Worm (Caenorhabditis elegans): ENCODE data around the gene D2045.7.

The D2045.7 gene

ce11 chrIII:10506699-10507248 is 27.5 kb downstream of the D2045.7 start, which contains the start of the genes sip-1 and sly-1 (continued):
- TF ChIP-seq nhr-237 (tag; optimal IDR thresholded peaks at IDR 0.05) (peak; percentile 70), hlh-4 (tag; optimal IDR thresholded peaks at IDR 0.05) (no peak), hlh-17 (GFP tag; optimal IDR thresholded peaks at IDR 0.05; ENCODE audit: borderline replicate concordance) (no peak), mab-9 (GFP tag; IDR thresholded peaks at IDR 0.05) (peak; percentile 79), ets-5 (GFP tag; IDR thresholded peaks at IDR 0.05) (0 out of 2 replicates have a peak, but pooled peaks have one; percentile 63), fos-1 (tag; optimal IDR thresholded peaks at IDR 0.05) (peak; percentile 58), dpl-1 (GFP tag; optimal IDR thresholded peaks at IDR 0.05) (peak; percentile 93 to 96 (median 95)), mep-1 (tag; optimal IDR thresholded peaks at IDR 0.05) (peak; percentile 98), aly-2 (tag; optimal IDR thresholded peaks at IDR 0.05) (peak; percentile 84), ama-1 (optimal IDR thresholded peaks at IDR 0.05) (no peak), nhr-12 (tag; optimal IDR thresholded peaks at IDR 0.05) (no peak), nhr-19 (GFP tag; conservative IDR thresholded peaks at IDR 0.05) (peak; percentile 83), unc-30 (tag; optimal IDR thresholded peaks at IDR 0.05) (no peak), nhr-47 (tag; optimal IDR thresholded peaks at IDR 0.05) (peak; percentile 92), nhr-11 (tag; optimal IDR thresholded peaks at IDR 0.05) (peak; percentile 60), nhr-84 (tag; optimal IDR thresholded peaks at IDR 0.05) (no peak), pag-3 (tag; optimal IDR thresholded peaks at IDR 0.05; ENCODE audit: borderline replicate concordance, insufficient read depth) (peak; percentile 74), fkh-8 (tag; optimal IDR thresholded peaks at IDR 0.05) (peak; percentile 74), lsy-2 (tag; optimal IDR thresholded peaks at IDR 0.05) (peak; percentile 92 to 94), fkh-4 (tag; optimal IDR thresholded peaks at IDR 0.05; ENCODE audit: borderline replicate concordance) (peak; percentile 27), ceh-63 (GFP tag; optimal IDR thresholded peaks at IDR 0.05) (no peak), nhr-77 (tag; optimal IDR thresholded peaks at IDR 0.05) (peak; percentile 43), ceh-82 (tag; optimal IDR thresholded peaks at IDR 0.05) (peak; percentile 77 to 86 (median 80)), isw-1 (GFP tag; IDR thresholded peaks at IDR 0.05) (peak; percentile 77), ces-1 (GFP tag; optimal IDR thresholded peaks at IDR 0.05) (no peak), pqm-1 (tag; optimal IDR thresholded peaks at IDR 0.05) (no peak), rnt-1 (tag; optimal IDR thresholded peaks at IDR 0.05) (peak; percentile 92), Y116A8C.19 (tag; optimal IDR thresholded peaks at IDR 0.05; ENCODE audit: borderline replicate concordance) (no peak), zag-1 (tag; optimal IDR thresholded peaks at IDR 0.05) (no peak), sptf-1 (tag; optimal IDR thresholded peaks at IDR 0.05) (no peak), unc-98 (GFP tag; IDR thresholded peaks at IDR 0.05) (no peak), unc-86 (tag; optimal IDR thresholded peaks at IDR 0.05) (peak; percentile 79), sox-4 (tag; optimal IDR thresholded peaks at IDR 0.05) (peak; percentile 74), irx-1 (tag; optimal IDR thresholded peaks at IDR 0.05) (peak; percentile 83), ceh-88 (GFP tag; IDR thresholded peaks at IDR 0.05) (peak; percentile 58; the same call in 1 of the 2 replicates), unc-130 (tag; optimal IDR thresholded peaks at IDR 0.05) (peak; percentile 82), C16A3.4 (tag; optimal IDR thresholded peaks at IDR 0.05) (peak; percentile 84), snu-23 (GFP tag; optimal IDR thresholded peaks at IDR 0.05) (peak; percentile 90), sup-37 (GFP tag; optimal IDR thresholded peaks at IDR 0.05) (peak; percentile 47), skn-1 (tag; optimal IDR thresholded peaks at IDR 0.05) (peak; percentile 88), dsc-1 (tag; optimal IDR thresholded peaks at IDR 0.05) (peak; percentile 84), tbx-2 (tag; optimal IDR thresholded peaks at IDR 0.05) (peak; percentile 90), ceh-8 (GFP tag; optimal IDR thresholded peaks at IDR 0.05) (peak; percentile 56), lin-35 (GFP tag; optimal IDR thresholded peaks at IDR 0.05) (peak; percentile 91 to 97), zip-4 (GFP tag; optimal IDR thresholded peaks at IDR 0.05) (peak; percentile 72)

Measured in whole organism, L1 larva.